Worm (Caenorhabditis elegans) whole organism, L1 larva: ENCODE results near the gene grl-24.

Experiments used
- pqm-1 ChIP-seq: sonication (generic microtip); optimal IDR thresholded peaks from 3 replicates; lab custom pipeline; 2017; ENCODE audit warnings: missing biosample characterization, missing genetic modification characterization
- snpc-4 ChIP-seq: fragments of 150-350 bp; optimal IDR thresholded peaks from 2 replicates; lab custom pipeline; 2014; ENCODE audit warnings: missing biosample characterization, missing genetic modification characterization

ce11 chrIV:17483230-17483629 is 7.6 kb upstream of the grl-24 start, which contains the start of gene rabr-2:
- no peak for TF ChIP-seq snpc-4
- TF ChIP-seq pqm-1 (tag; lab: Kevin White, UChicago): no peak
